Worm (Caenorhabditis elegans): ENCODE measurements around the gene ZK792.7.

The ZK792.7 gene

ce11 chrIV:11743813-11744212 is 49.6 kb downstream of the ZK792.7 start:
- TF ChIP-seq cog-1 (tag; optimal IDR thresholded peaks at IDR 0.05): no peak
- TF ChIP-seq flt-1 (GFP tag; IDR thresholded peaks at IDR 0.05): no peak
- no peak for TF ChIP-seq ztf-29 (GFP tag; IDR thresholded peaks at IDR 0.05)
- no peak for TF ChIP-seq ref-1 (GFP tag; conservative IDR thresholded peaks at IDR 0.05)
- TF ChIP-seq klf-2 (GFP tag; conservative IDR thresholded peaks at IDR 0.05): no peak
- TF ChIP-seq tab-1 (GFP tag; IDR thresholded peaks at IDR 0.05): no peak
- no peak for TF ChIP-seq ztf-23 (GFP tag; IDR thresholded peaks at IDR 0.05)
- TF ChIP-seq med-1 (GFP tag; optimal IDR thresholded peaks at IDR 0.05; ENCODE audit: insufficient read depth): no peak
- no peak for TF ChIP-seq T22C8.4 (GFP tag; IDR thresholded peaks at IDR 0.05)

- TF ChIP-seq tab-1 (GFP tag; IDR thresholded peaks at IDR 0.05): no peak
- TF ChIP-seq ref-1 (GFP tag; conservative IDR thresholded peaks at IDR 0.05): no peak
- no peak for TF ChIP-seq ztf-23 (GFP tag; IDR thresholded peaks at IDR 0.05)
- TF ChIP-seq T22C8.4 (GFP tag; IDR thresholded peaks at IDR 0.05): no peak
- no peak for TF ChIP-seq klf-2 (GFP tag; conservative IDR thresholded peaks at IDR 0.05)
- no peak for TF ChIP-seq ztf-29 (GFP tag; IDR thresholded peaks at IDR 0.05)
- TF ChIP-seq med-1 (GFP tag; optimal IDR thresholded peaks at IDR 0.05; ENCODE audit: insufficient read depth): no peak
- TF ChIP-seq cog-1 (tag; optimal IDR thresholded peaks at IDR 0.05): no peak
- TF ChIP-seq flt-1 (GFP tag; IDR thresholded peaks at IDR 0.05): no peak
Observed at ce11 chrIV:11744287-11744686, 50.0 kb downstream of the ZK792.7 start.

- no peak for TF ChIP-seq T22C8.4 (GFP tag; IDR thresholded peaks at IDR 0.05)
- no peak for TF ChIP-seq ztf-23 (GFP tag; IDR thresholded peaks at IDR 0.05)
- no peak for TF ChIP-seq med-1 (GFP tag; optimal IDR thresholded peaks at IDR 0.05; ENCODE audit: insufficient read depth)
- no peak for TF ChIP-seq ztf-29 (GFP tag; IDR thresholded peaks at IDR 0.05)
- TF ChIP-seq tab-1 (GFP tag; IDR thresholded peaks at IDR 0.05): no peak
- no peak for TF ChIP-seq cog-1 (tag; optimal IDR thresholded peaks at IDR 0.05)
- TF ChIP-seq ref-1 (GFP tag; conservative IDR thresholded peaks at IDR 0.05): no peak
Observed at ce11 chrIV:11745340-11745739, 51.1 kb downstream of the ZK792.7 start, which contains the start of gene gem-4. TSS of gene gem-4 (plus strand) at chrIV:11745640.
